Worm (Caenorhabditis elegans) whole organism, young adult: ENCODE data around the gene C49F8.14.

ENCODE experiments used
- B0261.1 ChIP-seq: sonication (generic microtip); optimal IDR thresholded peaks from 2 replicates; lab custom pipeline; 2016; ENCODE audit warnings: mild to moderate bottlenecking, missing genetic modification characterization, moderate library complexity, missing compliant biosample characterization
- F10E7.11 ChIP-seq: sonication (generic microtip); optimal IDR thresholded peaks from 2 replicates; lab custom pipeline; 2017; ENCODE audit warnings: mild to moderate bottlenecking, missing genetic modification characterization, moderate library complexity, missing compliant biosample characterization
- F57A8.1 ChIP-seq: fragments of 200-800 bp; sonication (Bioruptor generic); optimal IDR thresholded peaks from 2 replicates; lab custom pipeline; 2018; ENCODE audit warnings: mild to moderate bottlenecking, missing genetic modification characterization, moderate library complexity, missing compliant biosample characterization
- Y56A3A.18 ChIP-seq: fragments of 200-800 bp; sonication (Bioruptor generic); IDR thresholded peaks from 2 replicates; pipeline ENCODE4 v1.3.6; 2022; ENCODE audit warnings: missing genetic modification reagents, missing genetic modification characterization, missing compliant biosample characterization
- ZK185.1 ChIP-seq: sonication (generic microtip); optimal IDR thresholded peaks from 2 replicates; lab custom pipeline; 2016; ENCODE audit warnings: mild to moderate bottlenecking, missing genetic modification characterization, missing compliant biosample characterization; ENCODE audit not compliant: poor library complexity, severe bottlenecking
- aptf-2 ChIP-seq: fragments of 200-800 bp; sonication (Bioruptor generic); conservative IDR thresholded peaks from 2 replicates; pipeline ENCODE4 v1.3.6; 2022; ENCODE audit warnings: missing genetic modification reagents, missing genetic modification characterization, missing compliant biosample characterization
- aptf-3 ChIP-seq: fragments of 200-800 bp; sonication (Bioruptor generic); IDR thresholded peaks from 2 replicates; pipeline ENCODE4 v1.3.6; 2022; ENCODE audit warnings: missing genetic modification characterization, missing compliant biosample characterization
- attf-5 ChIP-seq: fragments of 200-800 bp; sonication (Bioruptor generic); optimal IDR thresholded peaks from 2 replicates; lab custom pipeline; 2018; ENCODE audit warnings: mild to moderate bottlenecking, missing genetic modification characterization, missing compliant biosample characterization
- cebp-1 ChIP-seq, 2 experiments: fragments of 200-800 bp in 1 of 2; sonication (Bioruptor generic) in 1 of 2; sonication (generic microtip) in 1 of 2; IDR thresholded peaks in 1 of 2; optimal IDR thresholded peaks in 1 of 2; 2 replicates each; pipeline versions ENCODE4 v1.3.6 to Lab custom; 2017 to 2022; ENCODE audit warnings: missing compliant biosample characterization in 2 of 2, missing genetic modification characterization in 2 of 2, mild to moderate bottlenecking in 1 of 2, missing genetic modification reagents in 1 of 2, moderate library complexity in 1 of 2
- chd-7 ChIP-seq: sonication (generic microtip); optimal IDR thresholded peaks from 2 replicates; lab custom pipeline; 2016; ENCODE audit warnings: mild to moderate bottlenecking, missing genetic modification characterization, moderate library complexity, missing compliant biosample characterization
- dox-1 ChIP-seq: fragments of 200-800 bp; sonication (Bioruptor generic); IDR thresholded peaks from 2 replicates; pipeline ENCODE4 v1.3.6; 2022; ENCODE audit warnings: missing genetic modification reagents, missing genetic modification characterization, missing compliant biosample characterization
- efl-1 ChIP-seq: fragments of 150-350 bp; optimal IDR thresholded peaks from 2 replicates; lab custom pipeline; 2014; ENCODE audit warnings: missing biosample characterization, missing genetic modification reagents, missing genetic modification characterization
- egl-44 ChIP-seq: fragments of 200-800 bp; sonication (Bioruptor generic); IDR thresholded peaks from 2 replicates; pipeline ENCODE4 v1.3.6; 2022; ENCODE audit warnings: missing genetic modification reagents, missing genetic modification characterization, missing compliant biosample characterization
- ekl-4 ChIP-seq: fragments of 200-800 bp; sonication (Bioruptor generic); IDR thresholded peaks from 2 replicates; pipeline ENCODE4 v1.3.6; 2022; ENCODE audit warnings: missing genetic modification reagents, missing genetic modification characterization, missing compliant biosample characterization
- gei-17 ChIP-seq: fragments of 200-800 bp; sonication (Bioruptor generic); optimal IDR thresholded peaks from 2 replicates; lab custom pipeline; 2018; ENCODE audit warnings: mild to moderate bottlenecking, missing genetic modification characterization, missing compliant biosample characterization
- him-1 ChIP-seq: sonication (generic microtip); optimal IDR thresholded peaks from 2 replicates; lab custom pipeline; 2016; ENCODE audit warnings: missing genotype, missing genetic modification reagents, missing genetic modification characterization, missing compliant biosample characterization
- hmg-1.2 ChIP-seq: fragments of 200-800 bp; sonication (Bioruptor generic); IDR thresholded peaks from 2 replicates; pipeline ENCODE4 v1.3.6; 2022; ENCODE audit warnings: missing genetic modification reagents, missing genetic modification characterization, missing compliant biosample characterization
- hrde-1 ChIP-seq: sonication (generic microtip); optimal IDR thresholded peaks from 2 replicates; lab custom pipeline; 2016; ENCODE audit warnings: missing genetic modification characterization, mild to moderate bottlenecking, missing compliant biosample characterization, moderate library complexity, missing genotype, missing genetic modification reagents, borderline replicate concordance
- lin-35 ChIP-seq, 3 experiments: fragments of 150-350 bp in 2 of 3; sonication (generic microtip) in 1 of 3; optimal IDR thresholded peaks; 2 replicates each; lab custom pipeline; 2014 to 2018; ENCODE audit warnings: missing biosample characterization in 3 of 3, missing genetic modification characterization in 3 of 3, missing genetic modification reagents in 3 of 3
- lin-54 ChIP-seq: fragments of 200-800 bp; sonication (Bioruptor generic); optimal IDR thresholded peaks from 2 replicates; lab custom pipeline; 2018; ENCODE audit warnings: mild to moderate bottlenecking, missing genetic modification characterization, missing compliant biosample characterization
- madf-10 ChIP-seq: sonication (generic microtip); optimal IDR thresholded peaks from 2 replicates; lab custom pipeline; 2016; ENCODE audit warnings: mild to moderate bottlenecking, missing genetic modification characterization, missing compliant biosample characterization
- madf-8 ChIP-seq: fragments of 200-800 bp; sonication (Bioruptor generic); conservative IDR thresholded peaks from 2 replicates; pipeline ENCODE4 v1.3.6; 2022; ENCODE audit warnings: missing genetic modification reagents, missing genetic modification characterization, missing compliant biosample characterization
- mxl-1 ChIP-seq: sonication (generic microtip); optimal IDR thresholded peaks from 2 replicates; lab custom pipeline; 2016; ENCODE audit warnings: missing genetic modification characterization, missing compliant biosample characterization
- nfya-1 ChIP-seq: sonication (generic microtip); optimal IDR thresholded peaks from 2 replicates; lab custom pipeline; 2017; ENCODE audit warnings: antibody characterized with exemption, missing compliant biosample characterization, missing genetic modification characterization, borderline replicate concordance; ENCODE audit not compliant: insufficient read depth
- nfya-2 ChIP-seq: fragments of 200-800 bp; sonication (Bioruptor generic); IDR thresholded peaks from 2 replicates; pipeline ENCODE4 v1.3.6; 2022; ENCODE audit warnings: missing genetic modification reagents, missing genetic modification characterization, missing compliant biosample characterization
- nhr-80 ChIP-seq: sonication (generic microtip); optimal IDR thresholded peaks from 2 replicates; lab custom pipeline; 2016; ENCODE audit warnings: missing genetic modification characterization, missing compliant biosample characterization
- pbrm-1 ChIP-seq: fragments of 200-800 bp; sonication (Bioruptor generic); IDR thresholded peaks from 2 replicates; pipeline ENCODE4 v1.3.6; 2022; ENCODE audit warnings: missing genetic modification reagents, missing genetic modification characterization, missing compliant biosample characterization
- rcor-1 ChIP-seq: fragments of 200-800 bp; sonication (Bioruptor generic); IDR thresholded peaks from 2 replicates; pipeline ENCODE4 v1.3.6; 2022; ENCODE audit warnings: missing genetic modification reagents, missing genetic modification characterization, missing compliant biosample characterization
- snpc-4 ChIP-seq, 5 experiments: fragments of 150-350 bp in 1 of 5; sonication (generic microtip) in 4 of 5; optimal IDR thresholded peaks; 2 replicates each; lab custom pipeline; 2014 to 2018; ENCODE audit warnings: missing genetic modification characterization in 5 of 5, missing biosample characterization in 3 of 5, antibody characterized with exemption in 2 of 5, mild to moderate bottlenecking in 2 of 5, missing compliant biosample characterization in 2 of 5, missing genotype in 2 of 5, moderate library complexity in 2 of 5, missing genetic modification reagents in 1 of 5
- somi-1 ChIP-seq: fragments of 200-800 bp; sonication (Bioruptor generic); optimal IDR thresholded peaks from 2 replicates; lab custom pipeline; 2018; ENCODE audit warnings: mild to moderate bottlenecking, missing genetic modification characterization, missing compliant biosample characterization
- tbx-9 ChIP-seq: sonication (generic microtip); optimal IDR thresholded peaks from 2 replicates; lab custom pipeline; 2016; ENCODE audit warnings: borderline replicate concordance, missing genetic modification characterization, inconsistent platforms, missing compliant biosample characterization
- zim-3 ChIP-seq: sonication (generic microtip); optimal IDR thresholded peaks from 2 replicates; lab custom pipeline; 2017; ENCODE audit warnings: mild to moderate bottlenecking, missing genetic modification characterization, moderate library complexity, missing compliant biosample characterization
- ztf-3 ChIP-seq: fragments of 200-800 bp; sonication (Bioruptor generic); optimal IDR thresholded peaks from 2 replicates; lab custom pipeline; 2018; ENCODE audit warnings: mild to moderate bottlenecking, missing genetic modification characterization, missing compliant biosample characterization

C49F8.14 gene

DNA sequence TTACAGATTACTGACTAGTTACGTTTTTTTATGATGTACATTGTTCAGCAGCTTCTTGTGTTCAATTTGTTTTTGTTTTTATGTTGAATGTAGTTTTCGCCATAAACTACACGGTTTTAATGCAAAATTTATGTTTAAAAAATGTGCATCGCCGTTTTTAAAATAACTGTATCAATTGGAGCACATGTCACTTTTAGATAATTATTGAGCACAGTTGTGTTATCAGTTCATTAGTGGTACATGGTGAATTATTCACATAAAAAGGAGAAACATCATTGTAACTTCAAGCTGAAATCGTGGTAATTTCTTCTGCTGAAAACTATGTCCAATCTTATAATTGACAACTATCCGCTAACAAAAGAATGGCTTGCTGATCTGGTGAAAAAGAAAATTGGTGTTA, 35.6 kb upstream of the C49F8.14 start:
- TF ChIP-seq nfya-2 (GFP tag; lab: Robert Waterston, UW) (no peak), nhr-80 (tag; lab: Kevin White, UChicago) (peak; percentile 49)
- TF ChIP-seq, all 124 proteins: peak for 1

DNA sequence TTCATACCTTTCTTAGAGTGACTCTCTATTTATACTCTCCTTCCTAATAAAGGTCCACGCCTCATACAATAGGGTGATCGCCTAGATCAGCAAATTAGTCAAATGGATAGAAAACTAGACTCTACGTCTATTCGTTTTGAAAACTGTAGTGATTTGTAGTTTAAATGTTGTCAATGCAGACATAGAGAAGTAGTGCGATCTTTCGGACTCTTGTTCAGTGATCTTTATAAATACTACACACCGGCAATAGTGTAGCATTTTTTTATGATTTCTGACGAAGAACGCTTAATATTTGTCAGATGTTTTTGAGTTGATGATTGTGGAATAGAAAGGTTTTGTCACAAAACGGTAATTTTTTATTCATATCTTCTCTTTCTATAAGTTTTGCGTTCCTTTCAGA, 34.6 kb upstream of the C49F8.14 start:
- TF ChIP-seq madf-8 (no peak), nfya-1 (no peak), zim-3 (tag; lab: Kevin White, UChicago) (no peak), attf-5 (no peak), ZK185.1 (tag; lab: Kevin White, UChicago) (no peak), F57A8.1 (GFP tag; lab: Kevin White, UChicago) (no peak), ekl-4 (GFP tag; lab: Robert Waterston, UW) (no peak), snpc-4 (GFP tag; optimal IDR thresholded peaks at IDR 0.05; lab: Kevin White, UChicago) (no peak), snpc-4 (tag; optimal IDR thresholded peaks at IDR 0.05; lab: Kevin White, UChicago) (no peak), F10E7.11 (no peak), somi-1 (no peak), hmg-1.2 (GFP tag; lab: Robert Waterston, UW) (no peak), aptf-3 (GFP tag; lab: Robert Waterston, UW) (no peak), mxl-1 (tag; lab: Kevin White, UChicago) (no peak), lin-35 (GFP tag; optimal IDR thresholded peaks at IDR 0.05; lab: Kevin White, UChicago) (no peak), hrde-1 (tag; lab: Kevin White, UChicago) (no peak)

DNA sequence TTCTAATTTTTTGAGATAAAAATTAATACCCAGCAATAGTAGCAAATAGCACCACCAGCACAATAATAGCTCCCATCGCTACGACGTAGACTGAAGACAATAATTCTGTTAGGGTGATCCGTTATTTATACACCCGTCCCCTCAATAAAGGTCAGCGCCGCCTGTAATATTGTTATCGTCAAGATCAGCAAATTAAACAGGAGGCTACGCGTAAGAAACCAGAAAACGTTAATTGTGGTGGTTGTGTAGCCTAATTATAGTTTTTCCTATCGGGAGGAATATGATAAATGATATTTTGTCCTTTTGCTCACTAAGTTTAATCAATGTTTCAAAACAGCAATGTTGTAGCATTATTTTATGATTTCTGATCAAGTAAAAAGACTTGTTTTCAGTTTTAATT, 32.8 kb upstream of the C49F8.14 start, which contains the start of the genes cyp-13B1 and C29F7.1:
Gene cyp-13B1 (minus strand): TSS at position 101 of the 400 bp plus-strand sequence.
Gene C29F7.1 (plus strand): TSS at position 394 of the 400 bp plus-strand sequence.
- TF ChIP-seq chd-7 (tag; lab: Kevin White, UChicago) (no peak), gei-17 (GFP tag; lab: Kevin White, UChicago) (no peak), Y56A3A.18 (GFP tag; lab: Robert Waterston, UW) (no peak), tbx-9 (tag; lab: Kevin White, UChicago) (no peak), aptf-2 (GFP tag; lab: Robert Waterston, UW) (no peak), egl-44 (GFP tag; lab: Robert Waterston, UW) (no peak), rcor-1 (GFP tag; lab: Robert Waterston, UW) (no peak), B0261.1 (tag; lab: Kevin White, UChicago) (no peak), him-1 (no peak), ztf-3 (GFP tag; lab: Kevin White, UChicago) (no peak), aptf-3 (GFP tag; lab: Robert Waterston, UW) (no peak)

DNA sequence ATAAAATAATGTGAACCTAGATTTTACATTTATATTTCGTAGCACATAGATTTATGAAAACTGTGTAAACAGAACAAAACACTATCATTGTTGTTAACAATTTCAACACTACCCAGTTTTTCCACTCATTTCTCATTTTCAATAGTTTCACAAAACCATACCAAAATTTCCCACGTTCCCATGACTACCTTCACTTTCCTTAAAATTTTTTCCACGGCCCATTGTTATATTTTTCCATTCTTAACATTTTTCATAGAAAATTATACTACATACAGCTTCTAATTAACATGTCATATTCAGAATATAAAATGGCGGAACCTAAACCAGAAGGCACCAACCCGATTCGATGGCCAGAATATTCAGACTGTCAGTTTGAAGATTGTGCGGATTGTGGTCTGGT, 25.0 kb upstream of the C49F8.14 start, which contains the start of gene F02C12.1:
Gene F02C12.1 (plus strand): TSS at position 301 of the 400 bp plus-strand sequence.
- TF ChIP-seq lin-35 (GFP tag; optimal IDR thresholded peaks at IDR 0.05; lab: Kevin White, UChicago) = no peak
- no peak for TF ChIP-seq efl-1
- TF ChIP-seq, all 124 proteins: peak for 0

DNA sequence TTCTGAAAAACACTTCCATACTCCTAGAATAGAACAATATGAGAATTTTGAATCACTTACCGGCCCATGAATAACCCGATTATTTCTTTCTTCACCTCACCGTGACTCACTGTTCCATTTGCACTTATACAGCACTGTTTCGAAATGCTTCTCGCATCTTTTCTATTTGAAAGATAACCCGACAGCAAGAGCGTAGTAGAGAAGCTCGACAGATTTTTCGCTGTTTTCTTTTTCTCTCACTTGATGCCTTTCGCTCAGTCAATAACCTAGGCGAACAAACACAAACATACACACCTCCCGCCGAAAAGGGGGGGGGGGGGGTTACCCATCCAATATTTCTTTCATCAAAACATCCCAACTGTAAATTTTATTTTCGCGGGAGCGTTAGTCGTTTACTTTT, 24.6 kb upstream of the C49F8.14 start:
- 0 out of 2 replicates have a peak, but pooled peaks have one; percentile 6 for TF ChIP-seq dox-1 (GFP tag; lab: Robert Waterston, UW)
- no peak for TF ChIP-seq madf-10 (tag; lab: Kevin White, UChicago)
- no peak for TF ChIP-seq lin-54 (GFP tag; lab: Kevin White, UChicago)
- peak; percentile 75 for TF ChIP-seq cebp-1 (GFP tag; IDR thresholded peaks at IDR 0.05; lab: Robert Waterston, UW)
- TF ChIP-seq cebp-1 (tag; optimal IDR thresholded peaks at IDR 0.05; lab: Kevin White, UChicago) = peak; percentile 81
- TF ChIP-seq nhr-80 (tag; lab: Kevin White, UChicago) = peak; percentile 71
- TF ChIP-seq pbrm-1 (GFP tag; lab: Robert Waterston, UW) = no peak
